Worm (Caenorhabditis elegans) whole organism, young adult: ENCODE results near the gene Y37H2A.10.
A peak's percentile ranks its signal among the peaks of the same experiment; 100 is the strongest.

Experiments used
- B0336.3 ChIP-seq: fragments of 200-800 bp; sonication (Bioruptor generic); IDR thresholded peaks from 2 replicates; pipeline ENCODE4 v1.3.6; 2022; ENCODE audit warnings: missing genetic modification characterization, missing compliant biosample characterization
- D2030.7 ChIP-seq: fragments of 200-800 bp; sonication (Bioruptor generic); IDR thresholded peaks from 2 replicates; pipeline ENCODE4 v1.3.6; 2022; ENCODE audit warnings: missing genetic modification reagents, missing genetic modification characterization, missing compliant biosample characterization
- F33H1.4 ChIP-seq: fragments of 200-800 bp; sonication (Bioruptor generic); IDR thresholded peaks from 2 replicates; pipeline ENCODE4 v1.3.6; 2022; ENCODE audit warnings: missing genetic modification reagents, missing genetic modification characterization, missing compliant biosample characterization
- F49E8.2 ChIP-seq: sonication (generic microtip); optimal IDR thresholded peaks from 3 replicates; lab custom pipeline; 2017; ENCODE audit warnings: missing genetic modification characterization, mild to moderate bottlenecking, missing compliant biosample characterization, antibody characterized with exemption, moderate library complexity; ENCODE audit not compliant: insufficient read depth
- F55B11.4 ChIP-seq: sonication (generic microtip); optimal IDR thresholded peaks from 2 replicates; lab custom pipeline; 2016; ENCODE audit warnings: missing compliant biosample characterization, missing genetic modification characterization, borderline replicate concordance; ENCODE audit not compliant: insufficient read depth
- K12H6.12 ChIP-seq: fragments of 200-800 bp; sonication (Bioruptor generic); optimal IDR thresholded peaks from 2 replicates; lab custom pipeline; 2018; ENCODE audit warnings: mild to moderate bottlenecking, missing genetic modification characterization, missing compliant biosample characterization
- Y56A3A.18 ChIP-seq: fragments of 200-800 bp; sonication (Bioruptor generic); IDR thresholded peaks from 2 replicates; pipeline ENCODE4 v1.3.6; 2022; ENCODE audit warnings: missing genetic modification reagents, missing genetic modification characterization, missing compliant biosample characterization
- ama-1 ChIP-seq, 3 experiments: fragments of 150-350 bp in 1 of 3; sonication (generic microtip) in 2 of 3; optimal IDR thresholded peaks; 2 replicates each; lab custom pipeline; 2014 to 2018; ENCODE audit warnings: missing biosample characterization in 2 of 3, missing genetic modification characterization in 2 of 3, missing genetic modification reagents in 2 of 3
- aptf-2 ChIP-seq: fragments of 200-800 bp; sonication (Bioruptor generic); conservative IDR thresholded peaks from 2 replicates; pipeline ENCODE4 v1.3.6; 2022; ENCODE audit warnings: missing genetic modification reagents, missing genetic modification characterization, missing compliant biosample characterization
- attf-6 ChIP-seq: fragments of 200-800 bp; sonication (Bioruptor generic); IDR thresholded peaks from 2 replicates; pipeline ENCODE4 v1.3.6; 2022; ENCODE audit warnings: missing genetic modification reagents, missing genetic modification characterization, missing compliant biosample characterization
- bed-1 ChIP-seq: fragments of 200-800 bp; sonication (Bioruptor generic); IDR thresholded peaks from 2 replicates; pipeline ENCODE4 v1.3.6; 2022; ENCODE audit warnings: missing genetic modification reagents, missing genetic modification characterization, missing compliant biosample characterization
- cebp-1 ChIP-seq, 2 experiments: fragments of 200-800 bp in 1 of 2; sonication (Bioruptor generic) in 1 of 2; sonication (generic microtip) in 1 of 2; IDR thresholded peaks in 1 of 2; optimal IDR thresholded peaks in 1 of 2; 2 replicates each; pipeline versions ENCODE4 v1.3.6 to Lab custom; 2017 to 2022; ENCODE audit warnings: missing compliant biosample characterization in 2 of 2, missing genetic modification characterization in 2 of 2, mild to moderate bottlenecking in 1 of 2, missing genetic modification reagents in 1 of 2, moderate library complexity in 1 of 2
- ceh-100 ChIP-seq: fragments of 200-800 bp; sonication (Bioruptor generic); IDR thresholded peaks from 2 replicates; pipeline ENCODE4 v1.3.6; 2022; ENCODE audit warnings: missing genetic modification reagents, missing genetic modification characterization, missing compliant biosample characterization
- him-1 ChIP-seq: sonication (generic microtip); optimal IDR thresholded peaks from 2 replicates; lab custom pipeline; 2016; ENCODE audit warnings: missing genotype, missing genetic modification reagents, missing genetic modification characterization, missing compliant biosample characterization
- hlh-26 ChIP-seq: fragments of 200-800 bp; sonication (Bioruptor generic); conservative IDR thresholded peaks from 2 replicates; pipeline ENCODE4 v1.3.6; 2022; ENCODE audit warnings: missing genetic modification reagents, missing genetic modification characterization, missing compliant biosample characterization
- lin-26 ChIP-seq: fragments of 200-800 bp; sonication (Bioruptor generic); IDR thresholded peaks from 2 replicates; pipeline ENCODE4 v1.3.6; 2022; ENCODE audit warnings: missing genetic modification reagents, missing genetic modification characterization, missing compliant biosample characterization
- lir-1 ChIP-seq: fragments of 200-800 bp; sonication (Bioruptor generic); conservative IDR thresholded peaks from 2 replicates; pipeline ENCODE4 v1.3.6; 2022; ENCODE audit warnings: missing genetic modification reagents, missing genetic modification characterization, missing compliant biosample characterization
- lsl-1 ChIP-seq: fragments of 200-800 bp; sonication (Bioruptor generic); optimal IDR thresholded peaks from 2 replicates; lab custom pipeline; 2018; ENCODE audit warnings: mild to moderate bottlenecking, missing genetic modification characterization, moderate library complexity, missing compliant biosample characterization
- madf-10 ChIP-seq: sonication (generic microtip); optimal IDR thresholded peaks from 2 replicates; lab custom pipeline; 2016; ENCODE audit warnings: mild to moderate bottlenecking, missing genetic modification characterization, missing compliant biosample characterization
- madf-6 ChIP-seq: fragments of 200-800 bp; sonication (Bioruptor generic); IDR thresholded peaks from 2 replicates; pipeline ENCODE4 v1.3.6; 2022; ENCODE audit warnings: missing genetic modification reagents, missing genetic modification characterization, missing compliant biosample characterization
- madf-8 ChIP-seq: fragments of 200-800 bp; sonication (Bioruptor generic); conservative IDR thresholded peaks from 2 replicates; pipeline ENCODE4 v1.3.6; 2022; ENCODE audit warnings: missing genetic modification reagents, missing genetic modification characterization, missing compliant biosample characterization
- mcd-1 ChIP-seq: fragments of 200-800 bp; sonication (Bioruptor generic); IDR thresholded peaks from 2 replicates; pipeline ENCODE4 v1.3.6; 2022; ENCODE audit warnings: missing genetic modification reagents, missing genetic modification characterization, missing compliant biosample characterization
- mxl-1 ChIP-seq: sonication (generic microtip); optimal IDR thresholded peaks from 2 replicates; lab custom pipeline; 2016; ENCODE audit warnings: missing genetic modification characterization, missing compliant biosample characterization
- nhr-90 ChIP-seq: sonication (generic microtip); optimal IDR thresholded peaks from 2 replicates; lab custom pipeline; 2016; ENCODE audit warnings: missing genotype, mild to moderate bottlenecking, missing genetic modification characterization, missing compliant biosample characterization
- sea-2 ChIP-seq: fragments of 200-800 bp; sonication (Bioruptor generic); IDR thresholded peaks from 2 replicates; pipeline ENCODE4 v1.3.6; 2022; ENCODE audit warnings: missing genetic modification characterization, missing compliant biosample characterization
- snpc-1.1 ChIP-seq: sonication (generic microtip); optimal IDR thresholded peaks from 2 replicates; lab custom pipeline; 2017; ENCODE audit warnings: missing genetic modification characterization, mild to moderate bottlenecking, missing compliant biosample characterization, antibody characterized with exemption, moderate library complexity, missing genotype, missing genetic modification reagents; ENCODE audit not compliant: insufficient read depth
- snpc-1.3 ChIP-seq: sonication (generic microtip); optimal IDR thresholded peaks from 2 replicates; lab custom pipeline; 2017; ENCODE audit warnings: missing genetic modification characterization, mild to moderate bottlenecking, missing compliant biosample characterization, antibody characterized with exemption, moderate library complexity, missing genotype, missing genetic modification reagents; ENCODE audit not compliant: insufficient read depth
- snpc-3.4 ChIP-seq: sonication (generic microtip); optimal IDR thresholded peaks from 2 replicates; lab custom pipeline; 2017; ENCODE audit warnings: missing genetic modification characterization, mild to moderate bottlenecking, missing compliant biosample characterization, antibody characterized with exemption, moderate library complexity, missing genotype, missing genetic modification reagents
- somi-1 ChIP-seq: fragments of 200-800 bp; sonication (Bioruptor generic); optimal IDR thresholded peaks from 2 replicates; lab custom pipeline; 2018; ENCODE audit warnings: mild to moderate bottlenecking, missing genetic modification characterization, missing compliant biosample characterization
- sptf-2 ChIP-seq: fragments of 200-800 bp; sonication (Bioruptor generic); optimal IDR thresholded peaks from 2 replicates; lab custom pipeline; 2018; ENCODE audit warnings: mild to moderate bottlenecking, missing genetic modification characterization, missing compliant biosample characterization
- xnd-1 ChIP-seq: sonication (generic microtip); optimal IDR thresholded peaks from 2 replicates; lab custom pipeline; 2016; ENCODE audit warnings: missing genotype, missing genetic modification reagents, missing genetic modification characterization, missing compliant biosample characterization
- zfh-2 ChIP-seq: fragments of 200-800 bp; sonication (Bioruptor generic); conservative IDR thresholded peaks from 2 replicates; pipeline ENCODE4 v1.3.6; 2022; ENCODE audit warnings: missing genetic modification reagents, missing genetic modification characterization, missing compliant biosample characterization
- ztf-25 ChIP-seq: fragments of 200-800 bp; sonication (Bioruptor generic); IDR thresholded peaks from 2 replicates; pipeline ENCODE4 v1.3.6; 2022; ENCODE audit warnings: missing genetic modification reagents, missing genetic modification characterization, missing compliant biosample characterization
- ztf-28 ChIP-seq: fragments of 200-800 bp; sonication (Bioruptor generic); IDR thresholded peaks from 2 replicates; pipeline ENCODE4 v1.3.6; 2022; ENCODE audit warnings: missing genetic modification reagents, missing genetic modification characterization, missing compliant biosample characterization

Gene Y37H2A.10

ce11 chrV:18137679-18138078, 1.1 kb upstream of the Y37H2A.10 start:
- TF ChIP-seq mcd-1 (GFP tag; lab: Robert Waterston, UW) (no peak), snpc-1.3 (tag; lab: Kevin White, UChicago) (no peak), ztf-25 (no peak), snpc-1.1 (no peak), him-1 (tag; lab: Kevin White, UChicago) (peak; percentile 26), xnd-1 (tag; lab: Kevin White, UChicago) (peak; percentile 87), ama-1 (optimal IDR thresholded peaks at IDR 0.05; lab: Kevin White, UChicago) (no peak), ama-1 (GFP tag; optimal IDR thresholded peaks at IDR 0.05; lab: Kevin White, UChicago) (no peak), madf-8 (GFP tag; lab: Robert Waterston, UW) (peak; percentile 58), madf-10 (no peak), snpc-3.4 (tag; lab: Kevin White, UChicago) (no peak), K12H6.12 (tag; lab: Kevin White, UChicago) (no peak), F55B11.4 (no peak), bed-1 (no peak), lsl-1 (GFP tag; lab: Kevin White, UChicago) (peak; percentile 90), madf-6 (GFP tag; lab: Robert Waterston, UW) (peak; percentile 78), F33H1.4 (GFP tag; lab: Robert Waterston, UW) (peak; percentile 85), F49E8.2 (tag; lab: Kevin White, UChicago) (no peak), sptf-2 (no peak)

- TF ChIP-seq madf-8 (GFP tag; lab: Robert Waterston, UW) (no peak), D2030.7 (GFP tag; lab: Robert Waterston, UW) (no peak), nhr-90 (tag; lab: Kevin White, UChicago) (no peak), ztf-28 (GFP tag; lab: Robert Waterston, UW) (no peak), B0336.3 (GFP tag; lab: Robert Waterston, UW) (no peak), sea-2 (no peak), hlh-26 (GFP tag; lab: Robert Waterston, UW) (no peak), madf-6 (GFP tag; lab: Robert Waterston, UW) (no peak), aptf-2 (GFP tag; lab: Robert Waterston, UW) (no peak), Y56A3A.18 (GFP tag; lab: Robert Waterston, UW) (no peak), lir-1 (GFP tag; lab: Robert Waterston, UW) (no peak), attf-6 (GFP tag; lab: Robert Waterston, UW) (no peak), lin-26 (GFP tag; lab: Robert Waterston, UW) (no peak)
Measured at ce11 chrV:18141161-18141560, 2.4 kb downstream of the Y37H2A.10 start, which contains the start of gene Y37H2A.11. Gene Y37H2A.11, plus strand, starts transcription at chrV:18141461.

- no peak for TF ChIP-seq ceh-100 (GFP tag; lab: Robert Waterston, UW)
Measured at ce11 chrV:18142549-18142948, 3.8 kb downstream of the Y37H2A.10 start, which contains the start of gene Y37H2A.13. Gene Y37H2A.13, plus strand, starts transcription at chrV:18142849.

- TF ChIP-seq somi-1 (GFP tag; lab: Kevin White, UChicago) (no peak), cebp-1 (GFP tag; IDR thresholded peaks at IDR 0.05; lab: Robert Waterston, UW) (no peak), cebp-1 (tag; optimal IDR thresholded peaks at IDR 0.05; lab: Kevin White, UChicago) (peak; percentile 77), zfh-2 (GFP tag; lab: Robert Waterston, UW) (no peak), mxl-1 (no peak)
Measured at ce11 chrV:18143445-18143844, 4.7 kb downstream of the Y37H2A.10 start, which contains the start of gene Y37H2A.14. Gene Y37H2A.14, plus strand, starts transcription at chrV:18143745.
